Worm (Caenorhabditis elegans): ENCODE data around the gene F14H12.8.

DNA sequence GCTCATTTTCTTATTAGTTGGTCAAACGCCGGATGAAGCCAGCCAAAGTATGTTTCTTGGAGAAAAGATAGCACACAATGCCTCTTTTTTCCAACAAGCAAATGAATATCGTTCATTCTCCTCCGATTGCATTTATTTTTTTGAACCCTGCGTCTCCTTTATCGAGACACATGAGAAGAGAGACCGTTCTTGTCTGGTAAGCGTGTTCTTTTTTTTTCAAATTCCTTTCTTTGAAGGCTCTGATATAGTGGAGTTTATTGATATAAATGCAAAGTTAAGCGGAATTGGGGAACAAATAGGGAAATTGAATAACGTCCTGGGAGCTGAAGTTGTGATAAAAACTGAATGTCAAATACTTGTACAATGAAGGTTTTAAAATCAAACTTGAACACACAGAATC is 2.3 kb downstream of the F14H12.8 start, which contains the start of gene F14H12.7:
- TF ChIP-seq ama-1 (optimal IDR thresholded peaks at IDR 0.05) (no peak), ama-1 (GFP tag; optimal IDR thresholded peaks at IDR 0.05) (no peak), sea-2 (GFP tag; IDR thresholded peaks at IDR 0.05) (no peak), unc-62 (GFP tag; optimal IDR thresholded peaks at IDR 0.05) (no peak), dpff-1 (tag; optimal IDR thresholded peaks at IDR 0.05) (no peak), F52B5.7 (tag; optimal IDR thresholded peaks at IDR 0.05) (no peak), B0035.1 (tag; optimal IDR thresholded peaks at IDR 0.05) (no peak), F22D6.2 (tag; optimal IDR thresholded peaks at IDR 0.05) (no peak), mel-28 (tag; optimal IDR thresholded peaks at IDR 0.05; ENCODE audit: borderline replicate concordance) (no peak), him-1 (tag; optimal IDR thresholded peaks at IDR 0.05) (no peak), B0019.2 (GFP tag; conservative IDR thresholded peaks at IDR 0.05) (no peak), aptf-2 (GFP tag; conservative IDR thresholded peaks at IDR 0.05) (no peak), bed-2 (GFP tag; IDR thresholded peaks at IDR 0.05) (no peak)

All from whole organism, young adult.